Worm (Caenorhabditis elegans): Measurements from ENCODE around the gene F08G12.11.

- TF ChIP-seq aly-2 (tag; optimal IDR thresholded peaks at IDR 0.05) (no peak), unc-62 (GFP tag; optimal IDR thresholded peaks at IDR 0.05) (no peak)
Measured at ce11 chrX:11355856-11356255, 40.5 kb upstream of the F08G12.11 start.
